Worm (Caenorhabditis elegans) whole organism, late embryonic: ENCODE results near the gene H10E21.4.

Experiments
- F13H6.1 ChIP-seq: sonication (generic microtip); optimal IDR thresholded peaks from 2 replicates; lab custom pipeline; 2016; ENCODE audit warnings: missing genetic modification characterization, missing compliant biosample characterization
- K02D7.2 ChIP-seq: sonication (generic microtip); optimal IDR thresholded peaks from 2 replicates; lab custom pipeline; 2017; ENCODE audit warnings: mild to moderate bottlenecking, missing genetic modification characterization, missing compliant biosample characterization
- ahr-1 ChIP-seq: sonication (generic microtip); optimal IDR thresholded peaks from 2 replicates; lab custom pipeline; 2016; ENCODE audit warnings: missing genetic modification characterization, missing compliant biosample characterization
- ama-1 ChIP-seq: fragments of 150-350 bp; optimal IDR thresholded peaks from 2 replicates; lab custom pipeline; 2014
- ceh-18 ChIP-seq: sonication (generic microtip); optimal IDR thresholded peaks from 2 replicates; lab custom pipeline; 2016; ENCODE audit warnings: missing genetic modification characterization, missing compliant biosample characterization
- ceh-22 ChIP-seq: sonication (generic microtip); optimal IDR thresholded peaks from 2 replicates; lab custom pipeline; 2017; ENCODE audit warnings: missing biosample characterization, missing genetic modification characterization
- ceh-30 ChIP-seq: fragments of 150-350 bp; optimal IDR thresholded peaks from 2 replicates; lab custom pipeline; 2014; ENCODE audit warnings: missing biosample characterization, missing genetic modification characterization
- ceh-31 ChIP-seq: sonication (generic microtip); optimal IDR thresholded peaks from 2 replicates; lab custom pipeline; 2016; ENCODE audit warnings: missing genetic modification characterization, missing compliant biosample characterization
- ceh-45 ChIP-seq: fragments of 200-800 bp; sonication (Bioruptor generic); IDR thresholded peaks from 2 replicates; pipeline ENCODE4 v1.3.6; 2022; ENCODE audit warnings: missing genetic modification reagents, missing genetic modification characterization, missing compliant biosample characterization
- ceh-48 ChIP-seq: sonication (generic microtip); optimal IDR thresholded peaks from 2 replicates; lab custom pipeline; 2016; ENCODE audit warnings: missing genetic modification characterization, inconsistent platforms, missing compliant biosample characterization
- ceh-6 ChIP-seq: fragments of 200-800 bp; sonication (Bioruptor generic); optimal IDR thresholded peaks from 2 replicates; lab custom pipeline; 2018; ENCODE audit warnings: mild to moderate bottlenecking, missing genetic modification characterization, missing compliant biosample characterization
- che-1 ChIP-seq: sonication (generic microtip); optimal IDR thresholded peaks from 2 replicates; lab custom pipeline; 2016; ENCODE audit warnings: mild to moderate bottlenecking, missing genetic modification characterization, missing compliant biosample characterization
- dve-1 ChIP-seq: sonication (generic microtip); optimal IDR thresholded peaks from 2 replicates; lab custom pipeline; 2017; ENCODE audit warnings: antibody characterized with exemption, mild to moderate bottlenecking, missing genetic modification characterization, missing compliant biosample characterization
- ets-4 ChIP-seq: sonication (generic microtip); optimal IDR thresholded peaks from 2 replicates; lab custom pipeline; 2016; ENCODE audit warnings: missing genetic modification characterization, missing compliant biosample characterization
- eyg-1 ChIP-seq: sonication (generic microtip); optimal IDR thresholded peaks from 2 replicates; lab custom pipeline; 2016; ENCODE audit warnings: missing genotype, missing genetic modification characterization, missing compliant biosample characterization
- fax-1 ChIP-seq: sonication (generic microtip); optimal IDR thresholded peaks from 2 replicates; lab custom pipeline; 2016; ENCODE audit warnings: missing genotype, missing genetic modification characterization, missing compliant biosample characterization
- gmeb-2 ChIP-seq: sonication (generic microtip); optimal IDR thresholded peaks from 2 replicates; lab custom pipeline; 2016; ENCODE audit warnings: missing genetic modification characterization, inconsistent platforms, missing compliant biosample characterization
- hlh-15 ChIP-seq: sonication (generic microtip); optimal IDR thresholded peaks from 2 replicates; lab custom pipeline; 2016; ENCODE audit warnings: missing genetic modification characterization, missing compliant biosample characterization
- hlh-30 ChIP-seq: sonication (generic microtip); optimal IDR thresholded peaks from 2 replicates; lab custom pipeline; 2017; ENCODE audit warnings: antibody characterized with exemption, missing genetic modification characterization, missing compliant biosample characterization; ENCODE audit not compliant: insufficient read depth
- hlh-8 ChIP-seq: sonication (generic microtip); optimal IDR thresholded peaks from 2 replicates; lab custom pipeline; 2016; ENCODE audit warnings: missing genotype, missing genetic modification characterization, missing compliant biosample characterization
- lim-6 ChIP-seq: sonication (generic microtip); optimal IDR thresholded peaks from 2 replicates; lab custom pipeline; 2016; ENCODE audit warnings: missing genetic modification characterization, missing compliant biosample characterization
- mec-3 ChIP-seq: sonication (generic microtip); optimal IDR thresholded peaks from 2 replicates; lab custom pipeline; 2016; ENCODE audit warnings: borderline replicate concordance, missing genetic modification characterization, missing compliant biosample characterization
- nfya-1 ChIP-seq: sonication (generic microtip); optimal IDR thresholded peaks from 2 replicates; lab custom pipeline; 2017; ENCODE audit warnings: missing genetic modification characterization, mild to moderate bottlenecking, missing compliant biosample characterization, antibody characterized with exemption, moderate library complexity
- npax-4 ChIP-seq: sonication (generic microtip); optimal IDR thresholded peaks from 2 replicates; lab custom pipeline; 2016; ENCODE audit warnings: missing genetic modification characterization, missing compliant biosample characterization
- odd-2 ChIP-seq: sonication (generic microtip); optimal IDR thresholded peaks from 2 replicates; lab custom pipeline; 2017; ENCODE audit warnings: antibody characterized with exemption, mild to moderate bottlenecking, missing genetic modification characterization, missing compliant biosample characterization
- pha-2 ChIP-seq: sonication (generic microtip); optimal IDR thresholded peaks from 2 replicates; lab custom pipeline; 2017; ENCODE audit warnings: mild to moderate bottlenecking, missing genetic modification characterization, missing compliant biosample characterization
- rnt-1 ChIP-seq: sonication (generic microtip); optimal IDR thresholded peaks from 2 replicates; lab custom pipeline; 2016; ENCODE audit warnings: missing genetic modification characterization, missing compliant biosample characterization
- sox-2 ChIP-seq: fragments of 200-800 bp; sonication (Bioruptor generic); IDR thresholded peaks from 2 replicates; pipeline ENCODE4 v1.3.6; 2022; ENCODE audit warnings: missing genetic modification reagents, missing genetic modification characterization, missing compliant biosample characterization
- sox-4 ChIP-seq: sonication (generic microtip); optimal IDR thresholded peaks from 2 replicates; lab custom pipeline; 2017; ENCODE audit warnings: mild to moderate bottlenecking, missing genetic modification characterization, inconsistent platforms, missing compliant biosample characterization
- syd-9 ChIP-seq: sonication (generic microtip); optimal IDR thresholded peaks from 2 replicates; lab custom pipeline; 2016; ENCODE audit warnings: mild to moderate bottlenecking, missing genetic modification characterization, moderate library complexity, missing compliant biosample characterization
- tbx-2 ChIP-seq: sonication (generic microtip); optimal IDR thresholded peaks from 2 replicates; lab custom pipeline; 2016; ENCODE audit warnings: missing genetic modification characterization, missing compliant biosample characterization
- unc-42 ChIP-seq: sonication (generic microtip); optimal IDR thresholded peaks from 2 replicates; lab custom pipeline; 2016; ENCODE audit warnings: missing genotype, missing genetic modification characterization, missing compliant biosample characterization
- unc-55 ChIP-seq: sonication (generic microtip); optimal IDR thresholded peaks from 2 replicates; lab custom pipeline; 2017; ENCODE audit warnings: missing biosample characterization, missing genetic modification reagents, missing genetic modification characterization

The H10E21.4 gene

ce11 chrIII:19509-19908 lies at the start of gene H10E21.4:
Gene H10E21.4 (minus strand): TSS chrIII:19675.
- no peak for TF ChIP-seq syd-9 (tag; lab: Kevin White, UChicago)
- no peak for TF ChIP-seq gmeb-2 (tag; lab: Kevin White, UChicago)
- TF ChIP-seq F13H6.1 (tag; lab: Kevin White, UChicago), result no peak
- TF ChIP-seq ets-4, result no peak
- no peak for TF ChIP-seq odd-2
- no peak for TF ChIP-seq hlh-15 (tag; lab: Kevin White, UChicago)
- TF ChIP-seq mec-3 (tag; lab: Kevin White, UChicago), result no peak
- TF ChIP-seq nfya-1 (tag; lab: Kevin White, UChicago), result no peak
- no peak for TF ChIP-seq che-1 (tag; lab: Kevin White, UChicago)
- TF ChIP-seq sox-2 (GFP tag; lab: Robert Waterston, UW), result no peak
- TF ChIP-seq ceh-22, result no peak
- TF ChIP-seq K02D7.2 (tag; lab: Kevin White, UChicago), result no peak
- no peak for TF ChIP-seq npax-4 (tag; lab: Kevin White, UChicago)

- no peak for TF ChIP-seq pha-2
- TF ChIP-seq tbx-2, result peak; percentile 15
- no peak for TF ChIP-seq ahr-1
- no peak for TF ChIP-seq sox-4 (tag; lab: Kevin White, UChicago)
- peak; percentile 5 for TF ChIP-seq unc-55 (GFP tag; lab: Kevin White, UChicago)
- TF ChIP-seq dve-1, result no peak
- TF ChIP-seq sox-2 (GFP tag; lab: Robert Waterston, UW), result no peak
- TF ChIP-seq rnt-1 (tag; lab: Kevin White, UChicago), result no peak
- TF ChIP-seq unc-42 (tag; lab: Kevin White, UChicago), result peak; percentile 24
- no peak for TF ChIP-seq lim-6
- no peak for TF ChIP-seq hlh-8 (tag; lab: Kevin White, UChicago)
- TF ChIP-seq ceh-48, result no peak
- no peak for TF ChIP-seq eyg-1 (tag; lab: Kevin White, UChicago)
- peak; percentile 66 for TF ChIP-seq ceh-18 (tag; lab: Kevin White, UChicago)
- TF ChIP-seq fax-1 (tag; lab: Kevin White, UChicago), result no peak
- no peak for TF ChIP-seq hlh-15 (tag; lab: Kevin White, UChicago)
- TF ChIP-seq hlh-30, result no peak
- TF ChIP-seq ceh-31 (tag; lab: Kevin White, UChicago), result peak; percentile 44
Observed at ce11 chrIII:67025-67424, 47.5 kb upstream of the H10E21.4 start.

ce11 chrIII:66160-66559 lies 46.7 kb upstream of the H10E21.4 start, which contains the start of gene pck-1:
Gene pck-1 (minus strand): TSS chrIII:66260.
- TF ChIP-seq ceh-6 (GFP tag; lab: Kevin White, UChicago) (no peak), ceh-45 (GFP tag; lab: Robert Waterston, UW) (no peak)

- TF ChIP-seq ceh-18 (tag; lab: Kevin White, UChicago) (peak; percentile 8), ceh-30 (tag; lab: Kevin White, UChicago) (no peak)
- TF ChIP-seq, all 69 proteins: peak for 1
Observed at ce11 chrIII:65626-65937, 46.1 kb upstream of the H10E21.4 start.

- TF ChIP-seq ama-1 (lab: Kevin White, UChicago) (no peak), mec-3 (tag; lab: Kevin White, UChicago) (peak; percentile 9), ets-4 (no peak), sox-2 (GFP tag; lab: Robert Waterston, UW) (no peak)
Observed at ce11 chrIII:64747-65625, 45.5 kb upstream of the H10E21.4 start.
